Fruit fly (Drosophila melanogaster) whole organism, prepupa: ENCODE data around the gene fend.

Source experiments
- Blimp-1 ChIP-seq: fragments of 200-800 bp; sonication (Bioruptor generic); optimal IDR thresholded peaks from 3 replicates; lab custom pipeline; 2017; ENCODE audit warnings: missing biosample characterization, missing genetic modification characterization, mild to moderate bottlenecking, moderate library complexity, missing genetic modification reagents
- CG10631 ChIP-seq: fragments of 200-800 bp; sonication (Bioruptor generic); optimal IDR thresholded peaks from 2 replicates; lab custom pipeline; 2016; ENCODE audit warnings: missing biosample characterization, missing genetic modification characterization
- CG10669 ChIP-seq: fragments of 200-800 bp; sonication (Bioruptor generic); optimal IDR thresholded peaks from 3 replicates; lab custom pipeline; 2018; ENCODE audit warnings: missing biosample characterization, mild to moderate bottlenecking, missing genetic modification characterization, moderate library complexity
- CG11294 ChIP-seq: fragments of 200-800 bp; sonication (Bioruptor generic); IDR thresholded peaks from 2 replicates; pipeline ENCODE4 v1.3.6; 2022; ENCODE audit warnings: missing biosample characterization, missing genetic modification characterization
- CG11762 ChIP-seq: fragments of 200-800 bp; sonication (Bioruptor generic); optimal IDR thresholded peaks from 3 replicates; lab custom pipeline; 2016; ENCODE audit warnings: missing biosample characterization, missing genetic modification characterization; ENCODE audit not compliant: insufficient read depth
- CG11902 ChIP-seq: fragments of 200-800 bp; sonication (Bioruptor generic); optimal IDR thresholded peaks from 3 replicates; lab custom pipeline; 2016; ENCODE audit warnings: missing biosample characterization, missing genetic modification characterization
- CG15336 ChIP-seq: fragments of 200-800 bp; sonication (Bioruptor generic); IDR thresholded peaks from 2 replicates; pipeline ENCODE4 v1.3.6; 2022; ENCODE audit warnings: missing biosample characterization, missing genetic modification characterization
- CG16779 ChIP-seq: fragments of 200-800 bp; sonication (Bioruptor generic); optimal IDR thresholded peaks from 3 replicates; lab custom pipeline; 2017; ENCODE audit warnings: missing biosample characterization, mild to moderate bottlenecking, missing genetic modification characterization
- CG3032 ChIP-seq: fragments of 200-800 bp; optimal IDR thresholded peaks from 2 replicates; lab custom pipeline; 2019; ENCODE audit warnings: missing biosample characterization, mild to moderate bottlenecking, missing genetic modification characterization, moderate library complexity
- CG31627 ChIP-seq: fragments of 200-800 bp; sonication (Bioruptor generic); optimal IDR thresholded peaks from 3 replicates; lab custom pipeline; 2016; ENCODE audit warnings: missing biosample characterization, missing genetic modification characterization
- CG32006 ChIP-seq: fragments of 200-800 bp; sonication (Bioruptor generic); optimal IDR thresholded peaks from 3 replicates; lab custom pipeline; 2017; ENCODE audit warnings: missing biosample characterization, mild to moderate bottlenecking, missing genetic modification characterization
- CG3919 ChIP-seq: fragments of 200-800 bp; sonication (Bioruptor generic); optimal IDR thresholded peaks from 3 replicates; lab custom pipeline; 2016; ENCODE audit warnings: missing biosample characterization, missing genetic modification characterization
- CG4318 ChIP-seq: fragments of 200-800 bp; sonication (Bioruptor generic); optimal IDR thresholded peaks from 3 replicates; lab custom pipeline; 2017; ENCODE audit warnings: missing biosample characterization, mild to moderate bottlenecking, missing genetic modification characterization
- CG6163 ChIP-seq: fragments of 200-800 bp; sonication (Bioruptor generic); IDR thresholded peaks from 3 replicates; pipeline ENCODE4 v1.3.6; 2022; ENCODE audit warnings: missing biosample characterization, missing genetic modification characterization
- CG6276 ChIP-seq: fragments of 200-800 bp; sonication (Bioruptor generic); optimal IDR thresholded peaks from 2 replicates; lab custom pipeline; 2017; ENCODE audit warnings: missing biosample characterization, mild to moderate bottlenecking, missing genetic modification characterization
- CG6792 ChIP-seq: fragments of 200-800 bp; sonication (Bioruptor generic); optimal IDR thresholded peaks from 3 replicates; lab custom pipeline; 2016; ENCODE audit warnings: missing biosample characterization, missing genetic modification characterization
- CG6808 ChIP-seq: fragments of 200-800 bp; sonication (Bioruptor generic); optimal IDR thresholded peaks from 3 replicates; lab custom pipeline; 2017; ENCODE audit warnings: missing biosample characterization, missing genetic modification characterization, mild to moderate bottlenecking, moderate library complexity, missing genetic modification reagents
- CG6854 ChIP-seq: fragments of 200-800 bp; sonication (Bioruptor generic); optimal IDR thresholded peaks from 2 replicates; lab custom pipeline; 2017; ENCODE audit warnings: missing biosample characterization, mild to moderate bottlenecking, missing genetic modification characterization
- CG7368 ChIP-seq: fragments of 200-800 bp; sonication (Bioruptor generic); optimal IDR thresholded peaks from 3 replicates; lab custom pipeline; 2016; ENCODE audit warnings: missing biosample characterization, missing genetic modification characterization
- CG8319 ChIP-seq: fragments of 200-800 bp; sonication (Bioruptor generic); optimal IDR thresholded peaks from 3 replicates; lab custom pipeline; 2016; ENCODE audit warnings: missing biosample characterization, missing genetic modification characterization
- CG8632 ChIP-seq: fragments of 200-800 bp; sonication (Bioruptor generic); optimal IDR thresholded peaks from 3 replicates; lab custom pipeline; 2016; ENCODE audit warnings: missing biosample characterization, missing genetic modification characterization
- CG9139 ChIP-seq: fragments of 200-800 bp; sonication (Bioruptor generic); optimal IDR thresholded peaks from 3 replicates; lab custom pipeline; 2017; ENCODE audit warnings: missing biosample characterization, mild to moderate bottlenecking, missing genetic modification characterization
- Eip75B ChIP-seq: fragments of 200-800 bp; sonication (Bioruptor generic); optimal IDR thresholded peaks from 3 replicates; lab custom pipeline; 2016; ENCODE audit warnings: missing biosample characterization, missing genetic modification characterization
- Eip78C ChIP-seq: fragments of 200-800 bp; sonication (Bioruptor generic); peaks from one replicate; lab custom pipeline; 2016; ENCODE audit warnings: missing biosample characterization, missing genetic modification characterization
- Eip93F ChIP-seq: fragments of 200-800 bp; sonication (Bioruptor generic); optimal IDR thresholded peaks from 2 replicates; lab custom pipeline; 2016; ENCODE audit warnings: missing biosample characterization, mild to moderate bottlenecking, missing genetic modification characterization
- Ets21C ChIP-seq: fragments of 200-800 bp; sonication (Bioruptor generic); optimal IDR thresholded peaks from 3 replicates; lab custom pipeline; 2016; ENCODE audit warnings: missing biosample characterization, missing genetic modification characterization
- Ets96B ChIP-seq: fragments of 200-800 bp; optimal IDR thresholded peaks from 2 replicates; lab custom pipeline; 2019; ENCODE audit warnings: missing biosample characterization, mild to moderate bottlenecking, missing genetic modification characterization, moderate library complexity
- Gug ChIP-seq: fragments of 200-800 bp; sonication (Bioruptor generic); IDR thresholded peaks from 2 replicates; pipeline ENCODE4 v1.3.6; 2022; ENCODE audit warnings: missing biosample characterization, missing genetic modification characterization
- Hr39 ChIP-seq: fragments of 200-800 bp; sonication (Bioruptor generic); optimal IDR thresholded peaks from 2 replicates; lab custom pipeline; 2016; ENCODE audit warnings: missing biosample characterization, missing genetic modification characterization
- Hr4 ChIP-seq: fragments of 200-800 bp; sonication (Bioruptor generic); optimal IDR thresholded peaks from 3 replicates; lab custom pipeline; 2016; ENCODE audit warnings: missing biosample characterization, missing genetic modification characterization
- Lpt ChIP-seq: fragments of 200-800 bp; sonication (Bioruptor generic); optimal IDR thresholded peaks from 3 replicates; lab custom pipeline; 2016; ENCODE audit warnings: missing biosample characterization, missing genetic modification characterization
- OdsH ChIP-seq: fragments of 200-800 bp; sonication (Bioruptor generic); optimal IDR thresholded peaks from 3 replicates; lab custom pipeline; 2016; ENCODE audit warnings: missing biosample characterization, missing genetic modification characterization
- Smox ChIP-seq: fragments of 200-800 bp; sonication (Bioruptor generic); optimal IDR thresholded peaks from 3 replicates; lab custom pipeline; 2016; ENCODE audit warnings: missing biosample characterization, missing genetic modification characterization
- Sox102F ChIP-seq: fragments of 200-800 bp; sonication (Bioruptor generic); optimal IDR thresholded peaks from 2 replicates; lab custom pipeline; 2016; ENCODE audit warnings: missing biosample characterization, mild to moderate bottlenecking, missing genetic modification characterization
- Sox14 ChIP-seq: fragments of 200-800 bp; sonication (Bioruptor generic); optimal IDR thresholded peaks from 3 replicates; lab custom pipeline; 2016; ENCODE audit warnings: missing biosample characterization, missing genetic modification characterization
- achi ChIP-seq: fragments of 200-800 bp; sonication (Bioruptor generic); optimal IDR thresholded peaks from 3 replicates; lab custom pipeline; 2016; ENCODE audit warnings: missing biosample characterization, missing genetic modification characterization
- cyc ChIP-seq: fragments of 200-800 bp; sonication (Bioruptor generic); optimal IDR thresholded peaks from 3 replicates; lab custom pipeline; 2016; ENCODE audit warnings: missing biosample characterization, missing genetic modification characterization
- eg ChIP-seq: fragments of 200-800 bp; sonication (Bioruptor generic); IDR thresholded peaks from 3 replicates; pipeline ENCODE4 v1.3.6; 2022; ENCODE audit warnings: missing biosample characterization, missing genetic modification characterization
- esn ChIP-seq: fragments of 200-800 bp; sonication (Bioruptor generic); optimal IDR thresholded peaks from 2 replicates; lab custom pipeline; 2016; ENCODE audit warnings: missing biosample characterization, mild to moderate bottlenecking, missing genetic modification characterization, moderate library complexity
- fd59A ChIP-seq: fragments of 200-800 bp; sonication (Bioruptor generic); optimal IDR thresholded peaks from 2 replicates; lab custom pipeline; 2017; ENCODE audit warnings: missing biosample characterization, mild to moderate bottlenecking, missing genetic modification characterization, missing genetic modification reagents
- fd85E ChIP-seq: fragments of 200-800 bp; sonication (Bioruptor generic); optimal IDR thresholded peaks from 3 replicates; lab custom pipeline; 2016; ENCODE audit warnings: missing biosample characterization, missing genetic modification characterization
- fkh ChIP-seq: fragments of 200-800 bp; sonication (Bioruptor generic); optimal IDR thresholded peaks from 3 replicates; lab custom pipeline; 2017; ENCODE audit warnings: missing biosample characterization, mild to moderate bottlenecking, missing genetic modification characterization, moderate library complexity
- net ChIP-seq: fragments of 200-800 bp; sonication (Bioruptor generic); optimal IDR thresholded peaks from 3 replicates; lab custom pipeline; 2016; ENCODE audit warnings: missing biosample characterization, missing genetic modification characterization
- spab ChIP-seq: fragments of 200-800 bp; sonication (Bioruptor generic); optimal IDR thresholded peaks from 2 replicates; lab custom pipeline; 2017; ENCODE audit warnings: missing biosample characterization, mild to moderate bottlenecking, missing genetic modification characterization, missing genetic modification reagents
- ss ChIP-seq, 2 experiments: fragments of 200-800 bp; sonication (Bioruptor generic); optimal IDR thresholded peaks; 2 replicates in 1 of 2; 3 replicates in 1 of 2; lab custom pipeline; 2017 to 2018; ENCODE audit warnings: mild to moderate bottlenecking in 2 of 2, missing biosample characterization in 2 of 2, missing genetic modification characterization in 2 of 2, moderate library complexity in 1 of 2
- svp ChIP-seq: fragments of 200-800 bp; sonication (Bioruptor generic); peaks from one replicate; lab custom pipeline; 2016; ENCODE audit warnings: missing biosample characterization, missing genetic modification characterization
- topi ChIP-seq: fragments of 200-800 bp; sonication (Bioruptor generic); optimal IDR thresholded peaks from 3 replicates; lab custom pipeline; 2016; ENCODE audit warnings: missing biosample characterization, missing genetic modification characterization
- vri ChIP-seq: fragments of 200-800 bp; sonication (Bioruptor generic); optimal IDR thresholded peaks from 3 replicates; lab custom pipeline; 2016; ENCODE audit warnings: missing biosample characterization, mild to moderate bottlenecking, missing genetic modification characterization

The fend gene

dm6 chrX:9156388-9156823 is 21.5 kb upstream of the fend start, which contains the start of gene His3.3B:
His3.3B (minus strand) TSS chrX:9156669.
- TF ChIP-seq CG3032 (tag; lab: Kevin White, UChicago) = no peak
- TF ChIP-seq achi (GFP tag; lab: Kevin White, UChicago) = no peak
- peak; percentile 11 for TF ChIP-seq esn
- TF ChIP-seq fkh (GFP tag; lab: Kevin White, UChicago) = no peak
- TF ChIP-seq CG8319 = no peak
- peak; percentile 64 for TF ChIP-seq Eip78C (GFP tag; lab: Kevin White, UChicago)
- peak; percentile 2 for TF ChIP-seq CG8632 (GFP tag; lab: Kevin White, UChicago)
- peak; percentile 60 for TF ChIP-seq svp (GFP tag; lab: Kevin White, UChicago)
- no peak for TF ChIP-seq Ets96B (tag; lab: Kevin White, UChicago)
- no peak for TF ChIP-seq CG10631 (GFP tag; lab: Kevin White, UChicago)
- TF ChIP-seq CG4318 = no peak
- TF ChIP-seq CG6792 (GFP tag; lab: Kevin White, UChicago) = no peak
- TF ChIP-seq ss (GFP tag; optimal IDR thresholded peaks at IDR 0.05; lab: Kevin White, UChicago) = no peak
- TF ChIP-seq CG6808 (GFP tag; lab: Kevin White, UChicago) = no peak
- TF ChIP-seq CG11902 (GFP tag; lab: Kevin White, UChicago) = no peak
- TF ChIP-seq net (GFP tag; lab: Kevin White, UChicago) = no peak
- TF ChIP-seq Sox14 (GFP tag; lab: Kevin White, UChicago) = peak; percentile 15
- TF ChIP-seq CG9139 (GFP tag; lab: Kevin White, UChicago) = no peak
- no peak for TF ChIP-seq OdsH (GFP tag; lab: Kevin White, UChicago)
- TF ChIP-seq CG3919 = no peak
- TF ChIP-seq CG11294 (GFP tag; lab: Robert Waterston, UW) = no peak
- peak; percentile 3 for TF ChIP-seq fd85E
- peak; percentile 32 for TF ChIP-seq Sox102F (GFP tag; lab: Kevin White, UChicago)
- no peak for TF ChIP-seq Hr4
- no peak for TF ChIP-seq CG11762 (GFP tag; lab: Kevin White, UChicago)
- no peak for TF ChIP-seq CG15336 (GFP tag; lab: Robert Waterston, UW)
- TF ChIP-seq Eip93F (GFP tag; lab: Kevin White, UChicago) = peak; percentile 2
- no peak for TF ChIP-seq Smox
- peak; percentile 31 for TF ChIP-seq topi
- no peak for TF ChIP-seq Hr39 (GFP tag; lab: Kevin White, UChicago)
- TF ChIP-seq fd59A (GFP tag; lab: Kevin White, UChicago) = no peak
- no peak for TF ChIP-seq Lpt (GFP tag; lab: Kevin White, UChicago)
- peak; percentile 15 for TF ChIP-seq CG6854 (GFP tag; lab: Kevin White, UChicago)
- TF ChIP-seq CG6163 (GFP tag; lab: Robert Waterston, UW) = no peak
- TF ChIP-seq vri (GFP tag; lab: Kevin White, UChicago) = peak; percentile 33
- TF ChIP-seq, all 60 proteins: peak for 11

- no peak; the same call in 1 of the 2 replicates for TF ChIP-seq Gug (GFP tag; lab: Robert Waterston, UW)
- TF ChIP-seq OdsH (GFP tag; lab: Kevin White, UChicago) = peak; percentile 7
- no peak for TF ChIP-seq Ets21C (GFP tag; lab: Kevin White, UChicago)
- TF ChIP-seq CG6276 = peak; percentile 48
- no peak for TF ChIP-seq CG7368 (GFP tag; lab: Kevin White, UChicago)
- no peak for TF ChIP-seq Sox102F (GFP tag; lab: Kevin White, UChicago)
- no peak for TF ChIP-seq CG4318
- peak; percentile 58 for TF ChIP-seq CG6808 (GFP tag; lab: Kevin White, UChicago)
- peak; percentile 16 for TF ChIP-seq CG10669 (GFP tag; lab: Kevin White, UChicago)
- no peak for TF ChIP-seq Lpt (GFP tag; lab: Kevin White, UChicago)
- no peak for TF ChIP-seq CG11902 (GFP tag; lab: Kevin White, UChicago)
- peak; percentile 18 for TF ChIP-seq Smox
- TF ChIP-seq Sox14 (GFP tag; lab: Kevin White, UChicago) = peak; percentile 19
- TF ChIP-seq Eip75B (GFP tag; lab: Kevin White, UChicago) = peak; percentile 17
- peak; percentile 54; the same call in 1 of the 3 replicates for TF ChIP-seq eg
- TF ChIP-seq CG31627 (GFP tag; lab: Kevin White, UChicago) = no peak
- no peak for TF ChIP-seq cyc (GFP tag; lab: Kevin White, UChicago)
- TF ChIP-seq Eip93F (GFP tag; lab: Kevin White, UChicago) = no peak
- no peak for TF ChIP-seq CG16779
- peak; percentile 28 for TF ChIP-seq CG32006 (GFP tag; lab: Kevin White, UChicago)
- peak; percentile 95 for TF ChIP-seq vri (GFP tag; lab: Kevin White, UChicago)
- no peak for TF ChIP-seq fd85E
- peak; percentile 63 for TF ChIP-seq Ets96B (tag; lab: Kevin White, UChicago)
- TF ChIP-seq spab (GFP tag; lab: Kevin White, UChicago) = peak; percentile 41
- peak; percentile 18 for TF ChIP-seq CG3032 (tag; lab: Kevin White, UChicago)
- TF ChIP-seq Eip78C (GFP tag; lab: Kevin White, UChicago) = peak; percentile 44
- no peak for TF ChIP-seq Blimp-1 (GFP tag; lab: Kevin White, UChicago)
- TF ChIP-seq topi = peak; percentile 22
Observed at dm6 chrX:9155715-9156387, 21.0 kb upstream of the fend start.
